Worm (Caenorhabditis elegans) whole organism, L4 larva: ENCODE results near the gene tsp-10.

Source experiments
- F10B5.3 ChIP-seq: sonication (generic microtip); optimal IDR thresholded peaks from 2 replicates; lab custom pipeline; 2016; ENCODE audit warnings: mild to moderate bottlenecking, missing genetic modification characterization, missing compliant biosample characterization
- Y75B8A.6 ChIP-seq: fragments of 200-800 bp; sonication (Bioruptor generic); IDR thresholded peaks from 2 replicates; pipeline ENCODE4 v1.3.6; 2022; ENCODE audit warnings: missing genetic modification reagents, missing genetic modification characterization, missing compliant biosample characterization
- ama-1 ChIP-seq: fragments of 150-350 bp; optimal IDR thresholded peaks from 2 replicates; lab custom pipeline; 2014; ENCODE audit warnings: inconsistent platforms, mixed read lengths
- dmd-9 ChIP-seq: fragments of 200-800 bp; sonication (Bioruptor generic); IDR thresholded peaks from 2 replicates; pipeline ENCODE4 v1.3.6; 2022; ENCODE audit warnings: missing genetic modification reagents, missing genetic modification characterization, missing compliant biosample characterization
- dpl-1 ChIP-seq: fragments of 150-350 bp; optimal IDR thresholded peaks from 2 replicates; lab custom pipeline; 2014; ENCODE audit warnings: missing biosample characterization, missing genetic modification reagents, missing genetic modification characterization
- lin-13 ChIP-seq: fragments of 150-350 bp; optimal IDR thresholded peaks from 2 replicates; lab custom pipeline; 2014; ENCODE audit warnings: missing biosample characterization, missing genetic modification reagents, missing genetic modification characterization
- lin-15B ChIP-seq: fragments of 150-350 bp; sonication (generic microtip); optimal IDR thresholded peaks from 3 replicates; lab custom pipeline; 2014; ENCODE audit warnings: missing biosample characterization, missing genetic modification characterization
- nhr-11 ChIP-seq: fragments of 150-350 bp; optimal IDR thresholded peaks from 2 replicates; lab custom pipeline; 2014; ENCODE audit warnings: missing biosample characterization, missing genetic modification characterization
- nhr-237 ChIP-seq: sonication (generic microtip); optimal IDR thresholded peaks from 2 replicates; lab custom pipeline; 2017; ENCODE audit warnings: missing biosample characterization, missing genetic modification characterization
- nhr-25 ChIP-seq: sonication (generic microtip); optimal IDR thresholded peaks from 2 replicates; lab custom pipeline; 2017; ENCODE audit warnings: missing genetic modification characterization, mild to moderate bottlenecking, missing compliant biosample characterization, antibody characterized with exemption, moderate library complexity, borderline replicate concordance; ENCODE audit not compliant: insufficient read depth
- snpc-4 ChIP-seq: fragments of 150-350 bp; optimal IDR thresholded peaks from 2 replicates; lab custom pipeline; 2014; ENCODE audit warnings: missing biosample characterization, missing genetic modification characterization
- unc-39 ChIP-seq: sonication (generic microtip); optimal IDR thresholded peaks from 2 replicates; lab custom pipeline; 2017; ENCODE audit warnings: missing biosample characterization, missing genetic modification characterization

DNA sequence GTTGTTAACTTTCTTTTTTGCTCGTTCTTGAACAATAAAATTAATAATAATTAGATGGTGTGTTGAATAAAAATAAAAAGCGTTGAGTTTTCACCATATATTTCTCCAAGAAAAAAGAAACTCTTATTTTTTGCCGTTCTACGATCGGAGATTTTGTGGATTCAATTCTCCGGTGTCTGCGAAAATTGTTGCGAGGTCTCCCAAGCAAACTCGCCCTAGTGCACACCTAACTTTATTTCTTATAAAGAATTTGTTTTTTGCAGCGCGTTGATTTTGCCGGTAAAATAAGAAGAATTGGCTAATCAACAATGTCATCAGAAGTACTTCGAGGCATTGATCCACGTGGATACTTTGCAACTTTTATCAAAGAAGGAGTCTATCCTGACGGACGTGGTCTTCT lies 23.0 kb downstream of the tsp-10 start, which contains the start of gene exos-8:
- TF ChIP-seq snpc-4 (tag; lab: Kevin White, UChicago): no peak
- peak; percentile 55 for TF ChIP-seq dpl-1 (GFP tag; lab: Kevin White, UChicago)
- no peak for TF ChIP-seq Y75B8A.6 (GFP tag; lab: Robert Waterston, UW)
- TF ChIP-seq ama-1 (lab: Kevin White, UChicago): no peak
- TF ChIP-seq lin-13: peak; percentile 33
- no peak for TF ChIP-seq unc-39 (tag; lab: Kevin White, UChicago)
- no peak for TF ChIP-seq lin-15B (tag; lab: Kevin White, UChicago)
- no peak for TF ChIP-seq nhr-237
- no peak for TF ChIP-seq nhr-25 (tag; lab: Kevin White, UChicago)
- no peak for TF ChIP-seq nhr-11
- peak; percentile 51; the same call in 1 of the 2 replicates for TF ChIP-seq dmd-9 (GFP tag; lab: Robert Waterston, UW)
- TF ChIP-seq F10B5.3 (tag; lab: Kevin White, UChicago): no peak
